Fruit fly (Drosophila melanogaster) whole organism, embryonic: ENCODE results near the gene CG9514.
A peak's percentile ranks its signal among the peaks of the same experiment; 100 is the strongest.

Experiments used
- ATbp ChIP-seq: fragments of 200-800 bp; sonication (Bioruptor generic); optimal IDR thresholded peaks from 2 replicates; lab custom pipeline; 2017; ENCODE audit warnings: missing biosample characterization, mild to moderate bottlenecking, missing genetic modification characterization, missing genetic modification reagents
- Antp ChIP-seq: fragments of 200-800 bp; sonication (Bioruptor generic); optimal IDR thresholded peaks from 3 replicates; lab custom pipeline; 2016; ENCODE audit warnings: missing biosample characterization, missing genetic modification characterization
- Atf6 ChIP-seq: fragments of 200-800 bp; sonication (Bioruptor generic); IDR thresholded peaks from 2 replicates; pipeline ENCODE4 v1.3.6; 2022; ENCODE audit warnings: missing biosample characterization, missing genetic modification characterization
- CG10462 ChIP-seq: fragments of 200-800 bp; sonication (Bioruptor generic); optimal IDR thresholded peaks from 2 replicates; lab custom pipeline; 2016; ENCODE audit warnings: missing biosample characterization, missing genetic modification characterization
- CG11456 ChIP-seq: fragments of 200-800 bp; sonication (Bioruptor generic); IDR thresholded peaks from 3 replicates; pipeline ENCODE4 v1.3.6; 2022; ENCODE audit warnings: missing biosample characterization, missing genetic modification characterization
- CG11504 ChIP-seq: fragments of 200-800 bp; sonication (Bioruptor generic); optimal IDR thresholded peaks from 3 replicates; lab custom pipeline; 2019; ENCODE audit warnings: missing biosample characterization, mild to moderate bottlenecking, missing genetic modification characterization, moderate library complexity
- CG15269 ChIP-seq: fragments of 200-800 bp; sonication (Bioruptor generic); optimal IDR thresholded peaks from 2 replicates; lab custom pipeline; 2018; ENCODE audit warnings: missing biosample characterization, mild to moderate bottlenecking, missing genetic modification characterization, moderate library complexity
- CG1603 ChIP-seq: fragments of 200-800 bp; sonication (Bioruptor generic); optimal IDR thresholded peaks from 2 replicates; lab custom pipeline; 2019; ENCODE audit warnings: missing biosample characterization, mild to moderate bottlenecking, missing genetic modification characterization, moderate library complexity
- CG17328 ChIP-seq: fragments of 200-800 bp; sonication (Bioruptor generic); IDR thresholded peaks from 2 replicates; pipeline ENCODE4 v1.3.6; 2022; ENCODE audit warnings: missing biosample characterization, missing genetic modification characterization
- CG17359 ChIP-seq: fragments of 200-800 bp; sonication (Bioruptor generic); optimal IDR thresholded peaks from 3 replicates; lab custom pipeline; 2018; ENCODE audit warnings: missing biosample characterization, mild to moderate bottlenecking, missing genetic modification characterization, moderate library complexity
- CG17385 ChIP-seq: fragments of 200-800 bp; sonication (Bioruptor generic); optimal IDR thresholded peaks from 3 replicates; lab custom pipeline; 2018; ENCODE audit warnings: missing biosample characterization, mild to moderate bottlenecking, missing genetic modification characterization
- CG1792 ChIP-seq: fragments of 200-800 bp; sonication (Bioruptor generic); optimal IDR thresholded peaks from 2 replicates; lab custom pipeline; 2016; ENCODE audit warnings: missing biosample characterization, missing genetic modification characterization
- CG2678 ChIP-seq: fragments of 200-800 bp; sonication (Bioruptor generic); optimal IDR thresholded peaks from 3 replicates; lab custom pipeline; 2019; ENCODE audit warnings: missing biosample characterization, mild to moderate bottlenecking, missing genetic modification characterization, moderate library complexity
- CG30431 ChIP-seq: fragments of 200-800 bp; sonication (Bioruptor generic); optimal IDR thresholded peaks from 2 replicates; lab custom pipeline; 2017; ENCODE audit warnings: missing biosample characterization, missing genetic modification characterization
- CG3065 ChIP-seq: fragments of 200-800 bp; sonication (Bioruptor generic); optimal IDR thresholded peaks from 2 replicates; lab custom pipeline; 2016; ENCODE audit warnings: missing biosample characterization, missing genetic modification characterization
- CG3995 ChIP-seq: fragments of 200-800 bp; sonication (Bioruptor generic); optimal IDR thresholded peaks from 3 replicates; lab custom pipeline; 2016; ENCODE audit warnings: missing biosample characterization, missing genetic modification characterization
- CG6813 ChIP-seq: fragments of 200-800 bp; sonication (Bioruptor generic); optimal IDR thresholded peaks from 2 replicates; lab custom pipeline; 2017; ENCODE audit warnings: missing biosample characterization, missing genetic modification characterization, mild to moderate bottlenecking, moderate library complexity, missing genetic modification reagents
- D ChIP-seq, 2 experiments: fragments of 200-800 bp in 1 of 2; fragments of >200 bp in 1 of 2; sonication (Bioruptor generic) in 1 of 2; optimal IDR thresholded peaks; 2 replicates in 1 of 2; 3 replicates in 1 of 2; lab custom pipeline; 2017; ENCODE audit warnings: mild to moderate bottlenecking in 1 of 2, missing biosample characterization in 1 of 2, missing genetic modification characterization in 1 of 2, missing genetic modification reagents in 1 of 2
- Dfd ChIP-seq, 2 experiments: fragments of >200 bp; optimal IDR thresholded peaks; 2 replicates each; lab custom pipeline; 2017; ENCODE audit warnings: missing biosample characterization in 2 of 2, missing genetic modification characterization in 2 of 2
- Fer1 ChIP-seq: fragments of 200-800 bp; sonication (Bioruptor generic); optimal IDR thresholded peaks from 2 replicates; lab custom pipeline; 2017; ENCODE audit warnings: missing biosample characterization, mild to moderate bottlenecking, missing genetic modification characterization
- Fer3 ChIP-seq: fragments of 200-800 bp; sonication (Bioruptor generic); optimal IDR thresholded peaks from 2 replicates; lab custom pipeline; 2018; ENCODE audit warnings: missing biosample characterization, mild to moderate bottlenecking, missing genetic modification characterization, moderate library complexity
- Gug ChIP-seq: fragments of 200-800 bp; sonication (Bioruptor generic); IDR thresholded peaks from 4 replicates; pipeline ENCODE4 v1.3.6; 2022; ENCODE audit warnings: missing biosample characterization, missing genetic modification characterization
- HLHmδ ChIP-seq: fragments of 200-800 bp; sonication (Bioruptor generic); optimal IDR thresholded peaks from 2 replicates; lab custom pipeline; 2018; ENCODE audit warnings: missing biosample characterization, mild to moderate bottlenecking, missing genetic modification characterization, moderate library complexity
- Hand ChIP-seq: fragments of 200-800 bp; sonication (Bioruptor generic); optimal IDR thresholded peaks from 2 replicates; lab custom pipeline; 2017; ENCODE audit warnings: mild to moderate bottlenecking, missing biosample characterization, missing genetic modification reagents, missing genetic modification characterization
- HmgZ ChIP-seq: fragments of 200-800 bp; sonication (Bioruptor generic); optimal IDR thresholded peaks from 2 replicates; lab custom pipeline; 2018; ENCODE audit warnings: missing biosample characterization, mild to moderate bottlenecking, missing genetic modification characterization
- Meics ChIP-seq: fragments of 200-800 bp; sonication (Bioruptor generic); optimal IDR thresholded peaks from 2 replicates; lab custom pipeline; 2017; ENCODE audit warnings: missing biosample characterization, mild to moderate bottlenecking, missing genetic modification characterization
- NFAT ChIP-seq: fragments of 200-800 bp; sonication (Bioruptor generic); IDR thresholded peaks from 2 replicates; pipeline ENCODE4 v1.3.6; 2022; ENCODE audit warnings: missing biosample characterization, missing genetic modification characterization
- Optix ChIP-seq: fragments of 200-800 bp; sonication (Bioruptor generic); IDR thresholded peaks from 3 replicates; pipeline ENCODE4 v1.3.6; 2022; ENCODE audit warnings: missing biosample characterization, missing genetic modification characterization
- PHDP ChIP-seq: fragments of 200-800 bp; sonication (Bioruptor generic); optimal IDR thresholded peaks from 3 replicates; lab custom pipeline; 2018; ENCODE audit warnings: missing biosample characterization, mild to moderate bottlenecking, missing genetic modification characterization, moderate library complexity
- Ravus ChIP-seq: fragments of 200-800 bp; sonication (Bioruptor generic); IDR thresholded peaks from 2 replicates; pipeline ENCODE4 v1.3.6; 2022; ENCODE audit warnings: missing biosample characterization, missing genetic modification characterization
- Sin3A ChIP-seq: fragments of >200 bp; optimal IDR thresholded peaks from 2 replicates; lab custom pipeline; 2018
- Sry-β ChIP-seq: fragments of 200-800 bp; sonication (Bioruptor generic); optimal IDR thresholded peaks from 2 replicates; lab custom pipeline; 2018; ENCODE audit warnings: missing biosample characterization, mild to moderate bottlenecking, missing genetic modification characterization, moderate library complexity
- ap ChIP-seq: fragments of 200-800 bp; sonication (Bioruptor generic); IDR thresholded peaks from 2 replicates; pipeline ENCODE4 v1.3.6; 2022; ENCODE audit warnings: missing biosample characterization, missing genetic modification characterization
- ase ChIP-seq: fragments of 200-800 bp; sonication (Bioruptor generic); IDR thresholded peaks from 3 replicates; pipeline ENCODE4 v1.3.6; 2022; ENCODE audit warnings: missing biosample characterization, missing genetic modification characterization
- bowl ChIP-seq: fragments of 200-800 bp; sonication (Bioruptor generic); IDR thresholded peaks from 2 replicates; pipeline ENCODE4 v1.3.6; 2022; ENCODE audit warnings: missing biosample characterization, missing genetic modification characterization
- bsh ChIP-seq, 2 experiments: fragments of 200-800 bp; sonication (Bioruptor generic); optimal IDR thresholded peaks; 2 replicates each; lab custom pipeline; 2017 to 2018; ENCODE audit warnings: mild to moderate bottlenecking in 2 of 2, missing biosample characterization in 2 of 2, missing genetic modification characterization in 2 of 2, moderate library complexity in 1 of 2
- caup ChIP-seq: fragments of 200-800 bp; sonication (Bioruptor generic); optimal IDR thresholded peaks from 3 replicates; lab custom pipeline; 2017; ENCODE audit warnings: missing biosample characterization, mild to moderate bottlenecking, missing genetic modification characterization, moderate library complexity; ENCODE audit not compliant: severe bottlenecking
- chm ChIP-seq: fragments of 200-800 bp; sonication (Bioruptor generic); IDR thresholded peaks from 2 replicates; pipeline ENCODE4 v1.3.6; 2022; ENCODE audit warnings: missing biosample characterization, missing genetic modification characterization
- da ChIP-seq: fragments of 200-800 bp; sonication (Bioruptor generic); optimal IDR thresholded peaks from 2 replicates; lab custom pipeline; 2016; ENCODE audit warnings: missing biosample characterization, missing genetic modification characterization
- gro ChIP-seq: fragments of 200-800 bp; sonication (Bioruptor generic); optimal IDR thresholded peaks from 2 replicates; lab custom pipeline; 2016; ENCODE audit warnings: missing biosample characterization, missing genetic modification characterization
- luna ChIP-seq: fragments of 200-800 bp; sonication (Bioruptor generic); optimal IDR thresholded peaks from 2 replicates; lab custom pipeline; 2016; ENCODE audit warnings: missing biosample characterization, missing genetic modification characterization
- otp ChIP-seq: fragments of 200-800 bp; sonication (Bioruptor generic); IDR thresholded peaks from 3 replicates; pipeline ENCODE4, ENCODE4 v1.3.6; 2022; ENCODE audit warnings: missing biosample characterization, missing genetic modification characterization
- pzg ChIP-seq: fragments of 200-800 bp; sonication (Bioruptor generic); optimal IDR thresholded peaks from 3 replicates; lab custom pipeline; 2018; ENCODE audit warnings: missing biosample characterization, mild to moderate bottlenecking, missing genetic modification characterization, moderate library complexity
- so ChIP-seq: fragments of 200-800 bp; sonication (Bioruptor generic); IDR thresholded peaks from 3 replicates; pipeline ENCODE4 v1.3.6; 2022; ENCODE audit warnings: missing biosample characterization, missing genetic modification characterization
- tll ChIP-seq, 2 experiments: fragments of 200-800 bp in 1 of 2; fragments of >200 bp in 1 of 2; sonication (Bioruptor generic) in 1 of 2; optimal IDR thresholded peaks; 2 replicates each; lab custom pipeline; 2017 to 2019; ENCODE audit warnings: missing biosample characterization in 2 of 2, missing genetic modification characterization in 2 of 2, mild to moderate bottlenecking in 1 of 2, moderate library complexity in 1 of 2
- trh ChIP-seq: fragments of 200-800 bp; sonication (Bioruptor generic); optimal IDR thresholded peaks from 2 replicates; lab custom pipeline; 2016; ENCODE audit warnings: missing biosample characterization, missing genetic modification characterization
- unpg ChIP-seq: fragments of 200-800 bp; sonication (Bioruptor generic); optimal IDR thresholded peaks from 3 replicates; lab custom pipeline; 2018; ENCODE audit warnings: missing biosample characterization, mild to moderate bottlenecking, missing genetic modification characterization, moderate library complexity
- vvl ChIP-seq: fragments of 200-800 bp; sonication (Bioruptor generic); IDR thresholded peaks from 2 replicates; pipeline ENCODE4 v1.3.6; 2022; ENCODE audit warnings: missing biosample characterization, missing genetic modification characterization
- zf30C ChIP-seq: fragments of 200-800 bp; sonication (Bioruptor generic); optimal IDR thresholded peaks from 3 replicates; lab custom pipeline; 2018; ENCODE audit warnings: missing biosample characterization, mild to moderate bottlenecking, missing genetic modification characterization

CG9514 gene

dm6 chrX:14839739-14840347, 56.8 kb downstream of the CG9514 start (continued):
- TF ChIP-seq D (optimal IDR thresholded peaks at IDR 0.05; lab: Kevin White, UChicago) (no peak), D (GFP tag; optimal IDR thresholded peaks at IDR 0.05; lab: Kevin White, UChicago) (peak; percentile 31), CG11456 (GFP tag; lab: Robert Waterston, UW) (peak; percentile 62; the same call in 1 of the 3 replicates), Optix (GFP tag; lab: Robert Waterston, UW) (peak; percentile 53; the same call in 1 of the 3 replicates), Gug (GFP tag; lab: Robert Waterston, UW) (peak; percentile 30; the same call in 1 of the 4 replicates), CG15269 (peak; percentile 35), CG17359 (tag; lab: Kevin White, UChicago) (peak; percentile 19), CG10462 (no peak), Sry-β (no peak), CG2678 (peak; percentile 58), CG30431 (peak; percentile 25), CG3065 (no peak), Fer1 (GFP tag; lab: Kevin White, UChicago) (peak; percentile 17), Antp (GFP tag; lab: Kevin White, UChicago) (peak; percentile 25), CG3995 (GFP tag; lab: Kevin White, UChicago) (no peak), zf30C (GFP tag; lab: Kevin White, UChicago) (peak; percentile 91), HmgZ (peak; percentile 61), caup (GFP tag; lab: Kevin White, UChicago) (peak; percentile 44), CG1792 (GFP tag; lab: Kevin White, UChicago) (no peak), tll (GFP tag; optimal IDR thresholded peaks at IDR 0.05; lab: Kevin White, UChicago) (no peak), Hand (GFP tag; lab: Kevin White, UChicago) (peak; percentile 15), luna (GFP tag; lab: Kevin White, UChicago) (no peak), CG1603 (tag; lab: Kevin White, UChicago) (peak; percentile 48), CG17328 (GFP tag; lab: Robert Waterston, UW) (peak; percentile 66), ap (no peak), Meics (GFP tag; lab: Kevin White, UChicago) (peak; percentile 65), Fer3 (tag; lab: Kevin White, UChicago) (peak; percentile 54), vvl (GFP tag; lab: Robert Waterston, UW) (peak; percentile 80), Ravus (GFP tag; lab: Robert Waterston, UW) (no peak), bowl (GFP tag; lab: Robert Waterston, UW) (peak; percentile 23; the same call in 1 of the 2 replicates), CG6813 (peak; percentile 7), HLHmδ (GFP tag; lab: Kevin White, UChicago) (no peak), otp (0 out of 3 replicates have a peak, but pooled peaks have one; percentile 17), CG11504 (tag; lab: Kevin White, UChicago) (peak; percentile 13), PHDP (peak; percentile 44), Sin3A (no peak), so (0 out of 3 replicates have a peak, but pooled peaks have one; percentile 26), CG17385 (GFP tag; lab: Kevin White, UChicago) (peak; percentile 42), ATbp (GFP tag; lab: Kevin White, UChicago) (peak; percentile 37), pzg (GFP tag; lab: Kevin White, UChicago) (peak; percentile 6), trh (GFP tag; lab: Kevin White, UChicago) (no peak), bsh (GFP tag; optimal IDR thresholded peaks at IDR 0.05; lab: Kevin White, UChicago) (peak in 1 of 2 experiments; percentile 12), Atf6 (GFP tag; lab: Robert Waterston, UW) (peak; percentile 66), da (GFP tag; lab: Kevin White, UChicago) (peak; percentile 15), gro (GFP tag; lab: Kevin White, UChicago) (peak; percentile 18), ase (peak; percentile 15; the same call in 1 of the 3 replicates), NFAT (GFP tag; lab: Robert Waterston, UW) (peak; percentile 66; the same call in 1 of the 2 replicates), chm (GFP tag; lab: Robert Waterston, UW) (peak; percentile 63; the same call in 1 of the 2 replicates), unpg (GFP tag; lab: Kevin White, UChicago) (peak; percentile 37), Dfd (GFP tag; optimal IDR thresholded peaks at IDR 0.05; lab: Kevin White, UChicago) (no peak)
